Fruit fly (Drosophila melanogaster): ENCODE data around the gene CG17490.

dm6 chr2L:22566218-22566617 is 28.8 kb downstream of the CG17490 start:
- no peak for TF ChIP-seq Hr96 (GFP tag; optimal IDR thresholded peaks at IDR 0.05)
- TF ChIP-seq ovo (GFP tag; optimal IDR thresholded peaks at IDR 0.05) = no peak
- no peak for TF ChIP-seq cic (GFP tag; optimal IDR thresholded peaks at IDR 0.05)
- TF ChIP-seq CG14711 (tag; optimal IDR thresholded peaks at IDR 0.05) = no peak
- no peak for TF ChIP-seq CG7101 (tag; optimal IDR thresholded peaks at IDR 0.05)
- TF ChIP-seq kay (GFP tag; ENCODE audit: borderline replicate concordance) = no peak
- no peak for TF ChIP-seq Mnt (GFP tag; optimal IDR thresholded peaks at IDR 0.05)
- TF ChIP-seq CG5204 (GFP tag; optimal IDR thresholded peaks at IDR 0.05) = no peak
- no peak for TF ChIP-seq CG1620 (GFP tag; optimal IDR thresholded peaks at IDR 0.05)
- no peak for TF ChIP-seq pad (GFP tag; optimal IDR thresholded peaks at IDR 0.05)
- no peak for TF ChIP-seq Clk (GFP tag; optimal IDR thresholded peaks at IDR 0.05)
- no peak for TF ChIP-seq tj (GFP tag; optimal IDR thresholded peaks at IDR 0.05)
- no peak for TF ChIP-seq toe (GFP tag; optimal IDR thresholded peaks at IDR 0.05)

Measured in whole organism, adult.